Fruit fly (Drosophila melanogaster) whole organism, embryonic: ENCODE measurements around the gene Kdm5.

ENCODE experiments used
- Bdp1 ChIP-seq: fragments of 200-800 bp; sonication (Bioruptor generic); optimal IDR thresholded peaks from 3 replicates; lab custom pipeline; 2016; ENCODE audit warnings: missing biosample characterization, missing genetic modification characterization
- Bgb ChIP-seq: fragments of 200-800 bp; sonication (Bioruptor generic); IDR thresholded peaks from 2 replicates; pipeline ENCODE4 v1.3.6; 2022; ENCODE audit warnings: missing biosample characterization, missing genetic modification characterization; ENCODE audit not compliant: partially characterized antibody
- CG10267 ChIP-seq: fragments of 200-800 bp; sonication (Bioruptor generic); optimal IDR thresholded peaks from 2 replicates; lab custom pipeline; 2018; ENCODE audit warnings: missing biosample characterization, mild to moderate bottlenecking, missing genetic modification characterization, moderate library complexity
- CG10274 ChIP-seq: fragments of 200-800 bp; sonication (Bioruptor generic); optimal IDR thresholded peaks from 3 replicates; lab custom pipeline; 2017; ENCODE audit warnings: missing biosample characterization, mild to moderate bottlenecking, missing genetic modification characterization
- CG10462 ChIP-seq: fragments of 200-800 bp; sonication (Bioruptor generic); optimal IDR thresholded peaks from 2 replicates; lab custom pipeline; 2016; ENCODE audit warnings: missing biosample characterization, missing genetic modification characterization
- CG10543 ChIP-seq: fragments of 200-800 bp; sonication (Bioruptor generic); optimal IDR thresholded peaks from 3 replicates; lab custom pipeline; 2017; ENCODE audit warnings: missing biosample characterization, mild to moderate bottlenecking, missing genetic modification characterization, moderate library complexity
- CG10959 ChIP-seq: fragments of 200-800 bp; sonication (Bioruptor generic); IDR thresholded peaks from 2 replicates; pipeline ENCODE4 v1.3.6; 2022; ENCODE audit warnings: missing biosample characterization, missing genetic modification characterization
- CG18619 ChIP-seq: fragments of 200-800 bp; sonication (Bioruptor generic); optimal IDR thresholded peaks from 3 replicates; lab custom pipeline; 2017; ENCODE audit warnings: missing biosample characterization, mild to moderate bottlenecking, missing genetic modification characterization
- CG31441 ChIP-seq: fragments of 200-800 bp; sonication (Bioruptor generic); IDR thresholded peaks from 2 replicates; pipeline ENCODE4 v1.3.6; 2022; ENCODE audit warnings: missing biosample characterization, missing genetic modification characterization
- CG4404 ChIP-seq: fragments of 200-800 bp; sonication (Bioruptor generic); IDR thresholded peaks from 2 replicates; pipeline ENCODE4 v1.3.6; 2022; ENCODE audit warnings: missing biosample characterization, missing genetic modification characterization
- CG4617 ChIP-seq: fragments of 200-800 bp; sonication (Bioruptor generic); optimal IDR thresholded peaks from 3 replicates; lab custom pipeline; 2016; ENCODE audit warnings: missing biosample characterization, missing genetic modification characterization, borderline replicate concordance
- CG4854 ChIP-seq: fragments of 200-800 bp; sonication (Bioruptor generic); optimal IDR thresholded peaks from 2 replicates; lab custom pipeline; 2016; ENCODE audit warnings: missing biosample characterization, missing genetic modification characterization, inconsistent platforms
- CG5245 ChIP-seq: fragments of 200-800 bp; sonication (Bioruptor generic); optimal IDR thresholded peaks from 3 replicates; lab custom pipeline; 2016; ENCODE audit warnings: missing biosample characterization, missing genetic modification characterization
- CG7786 ChIP-seq: fragments of 200-800 bp; sonication (Bioruptor generic); optimal IDR thresholded peaks from 2 replicates; lab custom pipeline; 2016; ENCODE audit warnings: missing biosample characterization, missing genetic modification characterization
- CG9437 ChIP-seq: fragments of 200-800 bp; sonication (Bioruptor generic); optimal IDR thresholded peaks from 2 replicates; lab custom pipeline; 2018; ENCODE audit warnings: missing biosample characterization, mild to moderate bottlenecking, missing genetic modification characterization
- CG9876 ChIP-seq: fragments of 200-800 bp; sonication (Bioruptor generic); optimal IDR thresholded peaks from 2 replicates; lab custom pipeline; 2016; ENCODE audit warnings: missing biosample characterization, missing genetic modification characterization
- Dbx ChIP-seq: fragments of 200-800 bp; sonication (Bioruptor generic); IDR thresholded peaks from 3 replicates; pipeline ENCODE4 v1.3.6; 2022; ENCODE audit warnings: missing biosample characterization, missing genetic modification characterization
- Deaf1 ChIP-seq: fragments of 200-800 bp; optimal IDR thresholded peaks from 3 replicates; lab custom pipeline; 2019; ENCODE audit warnings: missing biosample characterization, mild to moderate bottlenecking, missing genetic modification characterization, moderate library complexity
- Dip2 ChIP-seq: fragments of 200-800 bp; sonication (Bioruptor generic); IDR thresholded peaks from 2 replicates; pipeline ENCODE4 v1.3.6; 2022; ENCODE audit warnings: missing biosample characterization, missing genetic modification characterization
- Dip3 ChIP-seq: fragments of 200-800 bp; sonication (Bioruptor generic); optimal IDR thresholded peaks from 3 replicates; lab custom pipeline; 2016; ENCODE audit warnings: missing biosample characterization, missing genetic modification characterization
- Doc2 ChIP-seq: fragments of 200-800 bp; sonication (Bioruptor generic); IDR thresholded peaks from 2 replicates; pipeline ENCODE4 v1.3.6; 2022; ENCODE audit warnings: missing biosample characterization, missing genetic modification characterization
- Fer1 ChIP-seq: fragments of 200-800 bp; sonication (Bioruptor generic); optimal IDR thresholded peaks from 2 replicates; lab custom pipeline; 2017; ENCODE audit warnings: missing biosample characterization, mild to moderate bottlenecking, missing genetic modification characterization
- Hmr ChIP-seq: fragments of 200-800 bp; sonication (Bioruptor generic); optimal IDR thresholded peaks from 3 replicates; lab custom pipeline; 2017; ENCODE audit warnings: mild to moderate bottlenecking, missing biosample characterization, missing genetic modification reagents, missing genetic modification characterization
- Meics ChIP-seq: fragments of 200-800 bp; sonication (Bioruptor generic); optimal IDR thresholded peaks from 2 replicates; lab custom pipeline; 2017; ENCODE audit warnings: missing biosample characterization, mild to moderate bottlenecking, missing genetic modification characterization
- Ravus ChIP-seq: fragments of 200-800 bp; sonication (Bioruptor generic); IDR thresholded peaks from 2 replicates; pipeline ENCODE4 v1.3.6; 2022; ENCODE audit warnings: missing biosample characterization, missing genetic modification characterization
- Sox102F ChIP-seq: fragments of 200-800 bp; sonication (Bioruptor generic); optimal IDR thresholded peaks from 2 replicates; lab custom pipeline; 2018; ENCODE audit warnings: missing biosample characterization, mild to moderate bottlenecking, missing genetic modification characterization, moderate library complexity
- Spps ChIP-seq: fragments of 200-800 bp; sonication (Bioruptor generic); optimal IDR thresholded peaks from 2 replicates; lab custom pipeline; 2018; ENCODE audit warnings: missing biosample characterization, mild to moderate bottlenecking, missing genetic modification characterization
- Tbp ChIP-seq: fragments of >200 bp; optimal IDR thresholded peaks from 2 replicates; lab custom pipeline; 2018; ENCODE audit warnings: missing biosample characterization, missing genetic modification characterization
- Trl ChIP-seq, 3 experiments: fragments of >200 bp in 2 of 3; fragments of 200-800 bp in 1 of 3; sonication (Bioruptor generic) in 1 of 3; optimal IDR thresholded peaks; 2 replicates in 1 of 3; 3 replicates in 2 of 3; lab custom pipeline; 2016 to 2017; ENCODE audit warnings: missing biosample characterization in 1 of 3, missing genetic modification characterization in 1 of 3
- al ChIP-seq: fragments of 200-800 bp; sonication (Bioruptor generic); IDR thresholded peaks from 2 replicates; pipeline ENCODE4 v1.3.6; 2022; ENCODE audit warnings: missing biosample characterization, missing genetic modification characterization
- aop ChIP-seq: fragments of 200-800 bp; sonication (Bioruptor generic); IDR thresholded peaks from 2 replicates; pipeline ENCODE4 v1.3.6; 2022; ENCODE audit warnings: missing biosample characterization, missing genetic modification characterization
- ara ChIP-seq: fragments of 200-800 bp; sonication (Bioruptor generic); IDR thresholded peaks from 2 replicates; pipeline ENCODE4 v1.3.6; 2022; ENCODE audit warnings: missing biosample characterization, missing genetic modification characterization
- ase ChIP-seq: fragments of 200-800 bp; sonication (Bioruptor generic); IDR thresholded peaks from 3 replicates; pipeline ENCODE4 v1.3.6; 2022; ENCODE audit warnings: missing biosample characterization, missing genetic modification characterization
- ash1 ChIP-seq: fragments of 200-800 bp; sonication (Bioruptor generic); optimal IDR thresholded peaks from 2 replicates; lab custom pipeline; 2018; ENCODE audit warnings: missing biosample characterization, mild to moderate bottlenecking, missing genetic modification characterization
- bab2 ChIP-seq: fragments of 200-800 bp; sonication (Bioruptor generic); optimal IDR thresholded peaks from 2 replicates; lab custom pipeline; 2016; ENCODE audit warnings: missing biosample characterization, missing genetic modification characterization
- bcd ChIP-seq: fragments of 200-800 bp; sonication (Bioruptor generic); optimal IDR thresholded peaks from 2 replicates; lab custom pipeline; 2017; ENCODE audit warnings: missing biosample characterization, mild to moderate bottlenecking, missing genetic modification characterization
- bowl ChIP-seq: fragments of 200-800 bp; sonication (Bioruptor generic); IDR thresholded peaks from 2 replicates; pipeline ENCODE4 v1.3.6; 2022; ENCODE audit warnings: missing biosample characterization, missing genetic modification characterization
- cg ChIP-seq: fragments of 200-800 bp; sonication (Bioruptor generic); optimal IDR thresholded peaks from 3 replicates; lab custom pipeline; 2019; ENCODE audit warnings: missing biosample characterization, mild to moderate bottlenecking, missing genetic modification characterization, moderate library complexity
- dan ChIP-seq: fragments of 200-800 bp; sonication (Bioruptor generic); IDR thresholded peaks from 2 replicates; pipeline ENCODE4 v1.3.6; 2022; ENCODE audit warnings: missing biosample characterization, missing genetic modification characterization
- danr ChIP-seq: fragments of 200-800 bp; sonication (Bioruptor generic); IDR thresholded peaks from 2 replicates; pipeline ENCODE4 v1.3.6; 2022; ENCODE audit warnings: missing biosample characterization, missing genetic modification characterization
- dysf ChIP-seq: fragments of 200-800 bp; sonication (Bioruptor generic); IDR thresholded peaks from 3 replicates; pipeline ENCODE4 v1.3.6; 2022; ENCODE audit warnings: missing biosample characterization, missing genetic modification characterization
- knrl ChIP-seq: fragments of 200-800 bp; sonication (Bioruptor generic); IDR thresholded peaks from 3 replicates; pipeline ENCODE4 v1.3.6; 2022; ENCODE audit warnings: missing biosample characterization, missing genetic modification characterization; ENCODE audit not compliant: partially characterized antibody
- lbe ChIP-seq: fragments of 200-800 bp; sonication (Bioruptor generic); optimal IDR thresholded peaks from 2 replicates; lab custom pipeline; 2016; ENCODE audit warnings: missing biosample characterization, mild to moderate bottlenecking, missing genetic modification characterization
- pb ChIP-seq: fragments of 200-800 bp; sonication (Bioruptor generic); optimal IDR thresholded peaks from 3 replicates; lab custom pipeline; 2016; ENCODE audit warnings: missing biosample characterization, missing genetic modification characterization
- peb ChIP-seq: fragments of 200-800 bp; sonication (Bioruptor generic); IDR thresholded peaks from 2 replicates; pipeline ENCODE4 v1.3.6; 2022; ENCODE audit warnings: missing biosample characterization, missing genetic modification characterization
- pfk ChIP-seq: fragments of 200-800 bp; sonication (Bioruptor generic); optimal IDR thresholded peaks from 2 replicates; lab custom pipeline; 2018; ENCODE audit warnings: missing biosample characterization, mild to moderate bottlenecking, missing genetic modification characterization, moderate library complexity
- pnt ChIP-seq: fragments of 200-800 bp; sonication (Bioruptor generic); optimal IDR thresholded peaks from 3 replicates; lab custom pipeline; 2016; ENCODE audit warnings: missing biosample characterization, missing genetic modification characterization
- ranshi ChIP-seq: fragments of 200-800 bp; sonication (Bioruptor generic); IDR thresholded peaks from 2 replicates; pipeline ENCODE4 v1.3.6; 2022; ENCODE audit warnings: missing biosample characterization, missing genetic modification characterization
- schlank ChIP-seq: fragments of 200-800 bp; sonication (Bioruptor generic); optimal IDR thresholded peaks from 2 replicates; lab custom pipeline; 2018; ENCODE audit warnings: missing biosample characterization, mild to moderate bottlenecking, missing genetic modification characterization
- sim ChIP-seq: fragments of 200-800 bp; sonication (Bioruptor generic); IDR thresholded peaks from 2 replicates; pipeline ENCODE4 v1.3.6; 2022; ENCODE audit warnings: missing biosample characterization, missing genetic modification characterization
- ttk ChIP-seq: fragments of 200-800 bp; sonication (Bioruptor generic); IDR thresholded peaks from 2 replicates; pipeline ENCODE4 v2.1.2; 2022; ENCODE audit warnings: missing biosample characterization, missing genetic modification characterization
- unc-4 ChIP-seq: fragments of 200-800 bp; sonication (Bioruptor generic); IDR thresholded peaks from 2 replicates; pipeline ENCODE4 v1.3.6; 2022; ENCODE audit warnings: missing biosample characterization, missing genetic modification characterization; ENCODE audit not compliant: partially characterized antibody

The Kdm5 gene

dm6 chr2L:5980862-5981432 is 18.4 kb downstream of the Kdm5 start, which contains the start of gene chic (continued):
- no peak for TF ChIP-seq Dip3 (GFP tag; lab: Kevin White, UChicago)
- TF ChIP-seq CG31441: no peak
- TF ChIP-seq Sox102F (GFP tag; lab: Kevin White, UChicago): no peak
- no peak for TF ChIP-seq ash1 (GFP tag; lab: Kevin White, UChicago)
- TF ChIP-seq CG9437 (GFP tag; lab: Kevin White, UChicago): no peak
- no peak for TF ChIP-seq aop
- TF ChIP-seq Trl (optimal IDR thresholded peaks at IDR 0.05; lab: Kevin White, UChicago): no peak
- peak; percentile 31 for TF ChIP-seq Trl (GFP tag; optimal IDR thresholded peaks at IDR 0.05; lab: Kevin White, UChicago)
- no peak for TF ChIP-seq Deaf1 (tag; lab: Kevin White, UChicago)
- TF ChIP-seq dan (GFP tag; lab: Robert Waterston, UW): no peak
- TF ChIP-seq Fer1 (GFP tag; lab: Kevin White, UChicago): peak; percentile 22
- TF ChIP-seq Ravus: no peak
- TF ChIP-seq pb (GFP tag; lab: Kevin White, UChicago): no peak
- TF ChIP-seq bcd: no peak
- no peak for TF ChIP-seq knrl (GFP tag; lab: Robert Waterston, UW)
- TF ChIP-seq CG9876 (GFP tag; lab: Kevin White, UChicago): no peak
- TF ChIP-seq pfk (GFP tag; lab: Kevin White, UChicago): peak; percentile 29
- TF ChIP-seq CG18619: no peak
- TF ChIP-seq sim (GFP tag; lab: Robert Waterston, UW): no peak
- no peak for TF ChIP-seq Dip2
- TF ChIP-seq CG4404 (GFP tag; lab: Robert Waterston, UW): no peak
- peak; percentile 34 for TF ChIP-seq CG7786 (GFP tag; lab: Kevin White, UChicago)
- no peak for TF ChIP-seq pnt
- TF ChIP-seq dysf (GFP tag; lab: Robert Waterston, UW): no peak
- no peak for TF ChIP-seq ase (GFP tag; lab: Robert Waterston, UW)
- TF ChIP-seq Doc2 (GFP tag; lab: Robert Waterston, UW): no peak
- TF ChIP-seq unc-4 (GFP tag; lab: Robert Waterston, UW): no peak
- no peak for TF ChIP-seq lbe
- TF ChIP-seq CG10267 (tag; lab: Kevin White, UChicago): no peak
- no peak for TF ChIP-seq Tbp
- TF ChIP-seq Meics (GFP tag; lab: Kevin White, UChicago): peak; percentile 32
- TF ChIP-seq CG4617: peak; percentile 45
- TF ChIP-seq ttk (GFP tag; lab: Robert Waterston, UW): no peak
- TF ChIP-seq ara (GFP tag; lab: Robert Waterston, UW): no peak
- TF ChIP-seq Hmr (GFP tag; lab: Kevin White, UChicago): peak; percentile 34
- TF ChIP-seq Bgb (GFP tag; lab: Robert Waterston, UW): no peak
- no peak for TF ChIP-seq al (GFP tag; lab: Robert Waterston, UW)
- TF ChIP-seq peb (GFP tag; lab: Robert Waterston, UW): no peak
- no peak for TF ChIP-seq Dbx (GFP tag; lab: Robert Waterston, UW)
- TF ChIP-seq ranshi (GFP tag; lab: Robert Waterston, UW): no peak
- no peak for TF ChIP-seq Bdp1 (GFP tag; lab: Kevin White, UChicago)
- TF ChIP-seq CG4854: no peak
- no peak for TF ChIP-seq Spps (tag; lab: Kevin White, UChicago)
- no peak for TF ChIP-seq bab2 (GFP tag; lab: Kevin White, UChicago)
- TF ChIP-seq schlank (tag; lab: Kevin White, UChicago): no peak
- TF ChIP-seq CG10543: no peak
- no peak for TF ChIP-seq danr (GFP tag; lab: Robert Waterston, UW)
- no peak for TF ChIP-seq CG10274 (GFP tag; lab: Kevin White, UChicago)
- TF ChIP-seq CG5245 (GFP tag; lab: Kevin White, UChicago): no peak
- no peak for TF ChIP-seq CG10462 (GFP tag; lab: Kevin White, UChicago)
- no peak for TF ChIP-seq cg (GFP tag; lab: Kevin White, UChicago)
- no peak for TF ChIP-seq CG10959
- TF ChIP-seq bowl: no peak
